Worm (Caenorhabditis elegans) whole organism, L3 larva: ENCODE results near the gene bath-45.

ENCODE experiments used
- R02D3.7 ChIP-seq: fragments of 150-350 bp; optimal IDR thresholded peaks from 2 replicates; lab custom pipeline; 2014; ENCODE audit warnings: missing biosample characterization, missing genetic modification characterization
- ZK546.5 ChIP-seq: sonication (generic microtip); optimal IDR thresholded peaks from 2 replicates; lab custom pipeline; 2017; ENCODE audit warnings: missing biosample characterization, missing genetic modification characterization
- aly-2 ChIP-seq: fragments of 150-350 bp; optimal IDR thresholded peaks from 2 replicates; lab custom pipeline; 2014; ENCODE audit warnings: missing biosample characterization, missing genetic modification characterization
- ama-1 ChIP-seq: fragments of 150-350 bp; optimal IDR thresholded peaks from 2 replicates; lab custom pipeline; 2018
- ceh-16 ChIP-seq: sonication (generic microtip); optimal IDR thresholded peaks from 2 replicates; lab custom pipeline; 2017; ENCODE audit warnings: missing biosample characterization, missing genetic modification characterization
- ceh-28 ChIP-seq: fragments of 150-350 bp; optimal IDR thresholded peaks from 2 replicates; lab custom pipeline; 2014; ENCODE audit warnings: missing biosample characterization, missing genetic modification reagents, missing genetic modification characterization
- ceh-82 ChIP-seq: fragments of 150-350 bp; optimal IDR thresholded peaks from 2 replicates; lab custom pipeline; 2014; ENCODE audit warnings: missing biosample characterization, missing genetic modification characterization
- ceh-9 ChIP-seq: sonication (generic microtip); optimal IDR thresholded peaks from 2 replicates; lab custom pipeline; 2018; ENCODE audit warnings: missing biosample characterization, missing genetic modification characterization
- daf-12 ChIP-seq: fragments of 150-350 bp; optimal IDR thresholded peaks from 2 replicates; lab custom pipeline; 2014; ENCODE audit warnings: missing biosample characterization, missing genetic modification reagents, missing genetic modification characterization
- egl-27 ChIP-seq: sonication (generic microtip); optimal IDR thresholded peaks from 4 replicates; lab custom pipeline; 2017; ENCODE audit warnings: missing biosample characterization, missing genetic modification reagents, missing genetic modification characterization
- egl-5 ChIP-seq: fragments of 150-350 bp; optimal IDR thresholded peaks from 2 replicates; lab custom pipeline; 2017; ENCODE audit warnings: missing biosample characterization, missing genetic modification reagents, missing genetic modification characterization, inconsistent platforms
- elt-1 ChIP-seq: fragments of 150-350 bp; optimal IDR thresholded peaks from 2 replicates; lab custom pipeline; 2014; ENCODE audit warnings: missing biosample characterization, missing genetic modification characterization
- elt-2 ChIP-seq: sonication (generic microtip); optimal IDR thresholded peaks from 2 replicates; lab custom pipeline; 2016; ENCODE audit warnings: missing genetic modification reagents, mild to moderate bottlenecking, missing genetic modification characterization, missing compliant biosample characterization
- elt-3 ChIP-seq, 3 experiments: fragments of 150-350 bp in 1 of 3; sonication (generic microtip) in 2 of 3; optimal IDR thresholded peaks; 2 replicates in 2 of 3; 4 replicates in 1 of 3; lab custom pipeline; 2014 to 2017; ENCODE audit warnings: missing biosample characterization in 3 of 3, missing genetic modification characterization in 3 of 3
- eor-1 ChIP-seq, 2 experiments: fragments of 150-350 bp; optimal IDR thresholded peaks; 2 replicates each; lab custom pipeline; 2014 to 2018; ENCODE audit warnings: missing biosample characterization in 2 of 2, missing genetic modification characterization in 2 of 2
- fkh-10 ChIP-seq: sonication (generic microtip); optimal IDR thresholded peaks from 2 replicates; lab custom pipeline; 2017; ENCODE audit warnings: missing biosample characterization, missing genetic modification reagents, missing genetic modification characterization
- fkh-2 ChIP-seq: fragments of 150-350 bp; optimal IDR thresholded peaks from 2 replicates; lab custom pipeline; 2014; ENCODE audit warnings: missing biosample characterization, missing genetic modification reagents, missing genetic modification characterization
- fos-1 ChIP-seq: fragments of 150-350 bp; optimal IDR thresholded peaks from 2 replicates; lab custom pipeline; 2014; ENCODE audit warnings: missing biosample characterization, missing genetic modification characterization
- hmg-11 ChIP-seq: sonication (generic microtip); optimal IDR thresholded peaks from 2 replicates; lab custom pipeline; 2016; ENCODE audit warnings: missing genetic modification characterization, missing compliant biosample characterization
- jun-1 ChIP-seq: fragments of 150-350 bp; optimal IDR thresholded peaks from 2 replicates; lab custom pipeline; 2014; ENCODE audit warnings: missing biosample characterization, missing genetic modification reagents, missing genetic modification characterization
- lin-15B ChIP-seq: fragments of 150-350 bp; optimal IDR thresholded peaks from 2 replicates; lab custom pipeline; 2014; ENCODE audit warnings: missing biosample characterization, missing genetic modification characterization
- lin-39 ChIP-seq: fragments of 150-350 bp; optimal IDR thresholded peaks from 2 replicates; lab custom pipeline; 2018; ENCODE audit warnings: missing biosample characterization, missing genetic modification reagents, missing genetic modification characterization
- lsy-12 ChIP-seq: sonication (generic microtip); optimal IDR thresholded peaks from 2 replicates; lab custom pipeline; 2016; ENCODE audit warnings: mild to moderate bottlenecking, missing genetic modification characterization, missing compliant biosample characterization
- mdl-1 ChIP-seq: fragments of 150-350 bp; optimal IDR thresholded peaks from 2 replicates; lab custom pipeline; 2014; ENCODE audit warnings: missing biosample characterization, missing genetic modification characterization
- mml-1 ChIP-seq: fragments of 150-350 bp; sonication (generic microtip); optimal IDR thresholded peaks from 3 replicates; lab custom pipeline; 2014; ENCODE audit warnings: missing biosample characterization, missing genetic modification characterization
- nfya-1 ChIP-seq: sonication (generic microtip); optimal IDR thresholded peaks from 2 replicates; lab custom pipeline; 2017; ENCODE audit warnings: missing genetic modification characterization, mild to moderate bottlenecking, missing compliant biosample characterization, antibody characterized with exemption, moderate library complexity; ENCODE audit not compliant: insufficient read depth
- nhr-11 ChIP-seq: fragments of 150-350 bp; optimal IDR thresholded peaks from 2 replicates; lab custom pipeline; 2014; ENCODE audit warnings: missing biosample characterization, missing genetic modification characterization
- nhr-12 ChIP-seq: fragments of 150-350 bp; optimal IDR thresholded peaks from 2 replicates; lab custom pipeline; 2014; ENCODE audit warnings: missing biosample characterization, missing genetic modification characterization
- nhr-23 ChIP-seq: fragments of 150-350 bp; optimal IDR thresholded peaks from 2 replicates; lab custom pipeline; 2014; ENCODE audit warnings: missing biosample characterization, missing genetic modification reagents, missing genetic modification characterization
- nhr-237 ChIP-seq: fragments of 150-350 bp; optimal IDR thresholded peaks from 2 replicates; lab custom pipeline; 2014; ENCODE audit warnings: missing biosample characterization, missing genetic modification characterization
- nhr-25 ChIP-seq: sonication (generic microtip); optimal IDR thresholded peaks from 2 replicates; lab custom pipeline; 2017; ENCODE audit warnings: missing biosample characterization, missing genetic modification characterization
- nhr-28 ChIP-seq: fragments of 150-350 bp; optimal IDR thresholded peaks from 2 replicates; lab custom pipeline; 2014; ENCODE audit warnings: missing biosample characterization, missing genetic modification characterization
- nhr-43 ChIP-seq: sonication (generic microtip); optimal IDR thresholded peaks from 2 replicates; lab custom pipeline; 2016; ENCODE audit warnings: mild to moderate bottlenecking, missing genetic modification characterization, missing compliant biosample characterization; ENCODE audit not compliant: poor library complexity, severe bottlenecking
- nhr-67 ChIP-seq: fragments of 150-350 bp; optimal IDR thresholded peaks from 2 replicates; lab custom pipeline; 2014; ENCODE audit warnings: missing biosample characterization, missing genetic modification characterization
- nhr-76 ChIP-seq: fragments of 150-350 bp; sonication (generic microtip); optimal IDR thresholded peaks from 5 replicates; lab custom pipeline; 2014; ENCODE audit warnings: missing biosample characterization, missing genetic modification characterization
- nhr-77 ChIP-seq: fragments of 150-350 bp; optimal IDR thresholded peaks from 2 replicates; lab custom pipeline; 2014; ENCODE audit warnings: missing biosample characterization, missing genetic modification characterization
- pha-4 ChIP-seq: fragments of 150-350 bp; optimal IDR thresholded peaks from 2 replicates; lab custom pipeline; 2014; ENCODE audit warnings: missing biosample characterization, missing genetic modification reagents, missing genetic modification characterization
- pqm-1 ChIP-seq: fragments of 150-350 bp; optimal IDR thresholded peaks from 2 replicates; lab custom pipeline; 2017; ENCODE audit warnings: missing biosample characterization, missing genetic modification characterization, inconsistent platforms
- sea-2 ChIP-seq: fragments of 150-350 bp; sonication (generic microtip); optimal IDR thresholded peaks from 4 replicates; lab custom pipeline; 2014; ENCODE audit warnings: missing biosample characterization, missing genetic modification reagents, missing genetic modification characterization
- skn-1 ChIP-seq: fragments of 150-350 bp; optimal IDR thresholded peaks from 2 replicates; lab custom pipeline; 2014; ENCODE audit warnings: missing biosample characterization, missing genetic modification characterization
- snpc-4 ChIP-seq: fragments of 150-350 bp; optimal IDR thresholded peaks from 2 replicates; lab custom pipeline; 2014; ENCODE audit warnings: missing biosample characterization, missing genetic modification characterization
- tbx-2 ChIP-seq: sonication (generic microtip); optimal IDR thresholded peaks from 2 replicates; lab custom pipeline; 2016; ENCODE audit warnings: mild to moderate bottlenecking, missing genetic modification characterization, missing compliant biosample characterization
- unc-39 ChIP-seq: sonication (generic microtip); optimal IDR thresholded peaks from 4 replicates; lab custom pipeline; 2017; ENCODE audit warnings: missing biosample characterization, missing genetic modification characterization
- unc-62 ChIP-seq: fragments of 150-350 bp; sonication (generic microtip); optimal IDR thresholded peaks from 4 replicates; lab custom pipeline; 2014; ENCODE audit warnings: missing biosample characterization, missing genetic modification reagents, missing genetic modification characterization
- zag-1 ChIP-seq: fragments of 150-350 bp; optimal IDR thresholded peaks from 2 replicates; lab custom pipeline; 2014; ENCODE audit warnings: missing biosample characterization, missing genetic modification characterization
- ztf-11 ChIP-seq: fragments of 150-350 bp; optimal IDR thresholded peaks from 2 replicates; lab custom pipeline; 2014; ENCODE audit warnings: missing biosample characterization, missing genetic modification characterization
- ztf-4 ChIP-seq: fragments of 150-350 bp; optimal IDR thresholded peaks from 2 replicates; lab custom pipeline; 2014; ENCODE audit warnings: missing biosample characterization, missing genetic modification characterization

Gene bath-45

ce11 chrII:13156071-13156470, 33.3 kb downstream of the bath-45 start:
- TF ChIP-seq jun-1 (tag; lab: Kevin White, UChicago) (no peak), egl-5 (tag; lab: Kevin White, UChicago) (no peak), elt-3 (tag; optimal IDR thresholded peaks at IDR 0.05; lab: Kevin White, UChicago) (no peak), ceh-9 (no peak), lin-39 (tag; lab: Kevin White, UChicago) (no peak), ama-1 (lab: Kevin White, UChicago) (no peak), nhr-237 (tag; lab: Kevin White, UChicago) (no peak), mdl-1 (tag; lab: Kevin White, UChicago) (no peak), fkh-2 (tag; lab: Kevin White, UChicago) (no peak), pha-4 (tag; lab: Kevin White, UChicago) (no peak), aly-2 (tag; lab: Kevin White, UChicago) (no peak), ceh-16 (tag; lab: Kevin White, UChicago) (no peak), ztf-4 (tag; lab: Kevin White, UChicago) (no peak), eor-1 (tag; optimal IDR thresholded peaks at IDR 0.05; lab: Kevin White, UChicago) (no peak), nhr-77 (no peak), ZK546.5 (tag; lab: Kevin White, UChicago) (no peak), lin-15B (tag; lab: Kevin White, UChicago) (no peak), nhr-23 (tag; lab: Kevin White, UChicago) (no peak), nfya-1 (tag; lab: Kevin White, UChicago) (no peak)
- TF ChIP-seq, all 47 proteins: peak for 0

DNA sequence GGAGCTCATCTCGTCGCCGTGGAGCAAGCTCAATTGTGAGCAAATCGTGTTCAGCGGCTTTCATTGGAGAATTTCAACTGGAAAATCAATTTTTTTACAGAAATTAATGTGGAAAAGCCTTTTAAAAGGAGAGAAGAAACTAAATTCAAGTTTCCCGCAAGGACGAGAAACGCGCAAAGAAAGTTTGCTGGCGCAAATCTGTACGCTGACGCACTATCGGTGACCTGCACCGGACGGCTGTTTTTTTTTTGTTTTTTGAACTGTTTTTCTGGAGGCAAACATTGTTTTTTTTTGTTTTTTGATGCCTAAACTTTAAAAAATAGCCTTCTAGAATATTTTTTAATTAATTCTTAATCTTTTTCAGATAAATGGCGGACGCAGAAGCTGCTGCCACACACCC, 34.2 kb downstream of the bath-45 start, which contains the start of the genes hpr-17 and F32A11.1:
Gene hpr-17, minus strand, starts transcription at position 77 of the 400 bp plus-strand sequence.
Gene F32A11.1, plus strand, starts transcription at position 359 of the 400 bp plus-strand sequence.
- TF ChIP-seq ztf-11 (tag; lab: Kevin White, UChicago) (no peak), sea-2 (GFP tag; lab: Kevin White, UChicago) (no peak), ama-1 (lab: Kevin White, UChicago) (no peak), elt-1 (tag; lab: Kevin White, UChicago) (no peak), nhr-23 (tag; lab: Kevin White, UChicago) (peak; percentile 87), egl-5 (tag; lab: Kevin White, UChicago) (peak; percentile 14), egl-27 (no peak), aly-2 (tag; lab: Kevin White, UChicago) (no peak), lin-39 (tag; lab: Kevin White, UChicago) (peak; percentile 67), lsy-12 (tag; lab: Kevin White, UChicago) (peak; percentile 67), R02D3.7 (tag; lab: Kevin White, UChicago) (peak; percentile 64), mdl-1 (tag; lab: Kevin White, UChicago) (no peak), nhr-12 (tag; lab: Kevin White, UChicago) (no peak), eor-1 (tag; optimal IDR thresholded peaks at IDR 0.05; lab: Kevin White, UChicago) (no peak), elt-2 (peak; percentile 49), snpc-4 (tag; lab: Kevin White, UChicago) (peak; percentile 87), nhr-11 (tag; lab: Kevin White, UChicago) (no peak), ceh-16 (tag; lab: Kevin White, UChicago) (no peak), nhr-43 (tag; lab: Kevin White, UChicago) (peak; percentile 80), nhr-76 (tag; lab: Kevin White, UChicago) (no peak), nhr-77 (no peak), ceh-82 (tag; lab: Kevin White, UChicago) (peak; percentile 31), fkh-10 (GFP tag; lab: Kevin White, UChicago) (peak; percentile 45), tbx-2 (peak; percentile 51), nhr-67 (no peak), ZK546.5 (tag; lab: Kevin White, UChicago) (no peak), ceh-9 (no peak), daf-12 (tag; lab: Kevin White, UChicago) (no peak), nhr-237 (tag; lab: Kevin White, UChicago) (no peak), hmg-11 (tag; lab: Kevin White, UChicago) (peak; percentile 31), nfya-1 (tag; lab: Kevin White, UChicago) (peak; percentile 87), lin-15B (tag; lab: Kevin White, UChicago) (peak; percentile 94), mml-1 (tag; lab: Kevin White, UChicago) (no peak), ceh-28 (tag; lab: Kevin White, UChicago) (peak; percentile 39), nhr-25 (peak; percentile 67), skn-1 (tag; lab: Kevin White, UChicago) (peak; percentile 64), pha-4 (tag; lab: Kevin White, UChicago) (peak; percentile 92), fkh-2 (tag; lab: Kevin White, UChicago) (no peak), nhr-28 (tag; lab: Kevin White, UChicago) (no peak), ztf-4 (tag; lab: Kevin White, UChicago) (no peak), unc-62 (no peak), unc-39 (no peak), zag-1 (no peak), elt-3 (tag; optimal IDR thresholded peaks at IDR 0.05; lab: Kevin White, UChicago) (no peak), fos-1 (tag; lab: Kevin White, UChicago) (no peak), pqm-1 (tag; lab: Kevin White, UChicago) (peak; percentile 53), jun-1 (tag; lab: Kevin White, UChicago) (peak; percentile 13)
